Worm (Caenorhabditis elegans) whole organism, midembryonic: ENCODE measurements around the gene pmp-3.

ENCODE experiments used
- T22C8.4 ChIP-seq: fragments of 200-800 bp; sonication (Bioruptor generic); IDR thresholded peaks from 2 replicates; pipeline ENCODE4 v1.3.6; 2022; ENCODE audit warnings: missing genetic modification characterization, missing compliant biosample characterization
- med-1 ChIP-seq: sonication (generic microtip); optimal IDR thresholded peaks from 2 replicates; lab custom pipeline; 2017; ENCODE audit warnings: missing genetic modification characterization, mild to moderate bottlenecking, missing compliant biosample characterization, antibody characterized with exemption, missing genetic modification reagents; ENCODE audit not compliant: insufficient read depth
- ref-1 ChIP-seq: fragments of 200-800 bp; sonication (Bioruptor generic); conservative IDR thresholded peaks from 2 replicates; pipeline ENCODE4 v1.3.6; 2022; ENCODE audit warnings: missing genetic modification reagents, missing genetic modification characterization, missing compliant biosample characterization
- ztf-23 ChIP-seq: fragments of 200-800 bp; sonication (Bioruptor generic); IDR thresholded peaks from 2 replicates; pipeline ENCODE4 v1.3.6; 2022; ENCODE audit warnings: missing genetic modification reagents, missing genetic modification characterization, missing compliant biosample characterization
- ztf-29 ChIP-seq: fragments of 200-800 bp; sonication (Bioruptor generic); IDR thresholded peaks from 2 replicates; pipeline ENCODE4 v1.3.6; 2022; ENCODE audit warnings: missing genetic modification reagents, missing genetic modification characterization, missing compliant biosample characterization

ce11 chrV:14603755-14604154 is 42.8 kb upstream of the pmp-3 start:
- TF ChIP-seq ztf-23 (GFP tag; lab: Robert Waterston, UW) (no peak), ztf-29 (GFP tag; lab: Robert Waterston, UW) (no peak), ref-1 (GFP tag; lab: Robert Waterston, UW) (no peak), med-1 (GFP tag; lab: Kevin White, UChicago) (no peak), T22C8.4 (GFP tag; lab: Robert Waterston, UW) (no peak)
